Fruit fly (Drosophila melanogaster): ENCODE data around the gene Jon25Bii.

Jon25Bii gene

DNA sequence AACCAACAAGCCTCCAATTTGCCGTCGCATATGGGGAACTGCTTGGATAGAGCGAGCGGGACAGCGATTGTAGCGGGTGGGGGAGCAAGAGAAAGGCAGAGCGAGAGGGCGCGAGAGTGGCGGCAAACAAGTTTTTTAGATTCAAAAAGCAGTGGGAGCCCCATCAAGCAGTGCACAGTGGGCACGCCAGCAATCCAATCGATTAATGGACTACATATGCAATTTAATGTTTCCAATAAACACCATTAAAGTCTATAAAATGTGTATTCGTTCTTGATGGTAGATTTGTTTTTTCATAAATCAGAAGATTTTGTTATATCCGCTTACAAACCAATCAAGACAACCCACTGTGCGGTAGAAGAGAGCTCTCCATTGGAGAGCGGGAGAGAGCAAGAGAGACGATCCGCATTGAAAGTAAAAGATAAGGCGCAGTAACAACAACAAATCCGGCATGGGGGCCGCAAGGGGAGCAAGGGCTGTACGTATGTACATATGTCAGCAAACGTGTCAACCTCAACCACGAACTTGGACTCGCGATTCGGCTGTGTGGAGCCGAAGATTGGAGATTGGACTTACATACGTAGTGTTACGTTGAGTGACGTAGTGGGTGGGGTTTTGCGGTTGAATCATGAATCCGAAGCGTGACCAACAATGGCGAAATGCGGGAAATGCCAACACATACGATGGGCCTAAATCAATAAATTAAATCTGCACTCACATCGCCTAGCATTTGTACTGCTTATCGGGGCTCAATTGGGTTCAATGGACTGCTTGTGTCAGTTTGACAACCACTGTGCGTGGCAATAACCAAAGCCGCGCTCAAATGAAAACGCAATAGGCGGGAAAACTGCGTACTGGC, 44.7 kb upstream of the Jon25Bii start (continued):
- TF ChIP-seq H15 (GFP tag; IDR thresholded peaks at IDR 0.05) (peak; percentile 99), Sox102F (GFP tag; optimal IDR thresholded peaks at IDR 0.05) (peak; percentile 99), MTF-1 (GFP tag; optimal IDR thresholded peaks at IDR 0.05; ENCODE audit: borderline replicate concordance) (peak; percentile 98), vnd (GFP tag; IDR thresholded peaks at IDR 0.05; ENCODE audit: partially characterized antibody) (peak; percentile 73), ssp (GFP tag; IDR thresholded peaks at IDR 0.05) (peak; percentile 95), CG15696 (tag; optimal IDR thresholded peaks at IDR 0.05) (peak; percentile 97), CG4820 (GFP tag; optimal IDR thresholded peaks at IDR 0.05) (peak; percentile 98), CG12104 (GFP tag; optimal IDR thresholded peaks at IDR 0.05) (peak; percentile 98), stwl (tag; optimal IDR thresholded peaks at IDR 0.05) (peak; percentile 81), CG42726 (GFP tag; IDR thresholded peaks at IDR 0.05; ENCODE audit: partially characterized antibody) (peak; percentile 68; the same call in 1 of the 2 replicates), CG8281 (tag; optimal IDR thresholded peaks at IDR 0.05) (peak; percentile 92), run (tag; optimal IDR thresholded peaks at IDR 0.05) (peak; percentile 96), her (GFP tag; optimal IDR thresholded peaks at IDR 0.05) (peak; percentile 97), gfzf (GFP tag; optimal IDR thresholded peaks at IDR 0.05) (peak; percentile 35), en (GFP tag; optimal IDR thresholded peaks at IDR 0.05) (peak; percentile 99), emc (GFP tag; optimal IDR thresholded peaks at IDR 0.05) (peak; percentile 97), seq (GFP tag; IDR thresholded peaks at IDR 0.05) (peak; percentile 99), shn (GFP tag; optimal IDR thresholded peaks at IDR 0.05) (peak; percentile 100), Blimp-1 (GFP tag; optimal IDR thresholded peaks at IDR 0.05) (peak; percentile 98), Dll (GFP tag; IDR thresholded peaks at IDR 0.05; ENCODE audit: partially characterized antibody) (peak; percentile 59; the same call in 1 of the 4 replicates), Sry-δ (GFP tag; optimal IDR thresholded peaks at IDR 0.05) (peak; percentile 81), PHDP (tag; optimal IDR thresholded peaks at IDR 0.05) (peak; percentile 99), gro (GFP tag; optimal IDR thresholded peaks at IDR 0.05) (peak; percentile 99), crp (GFP tag; optimal IDR thresholded peaks at IDR 0.05) (peak; percentile 35 to 77), zen2 (GFP tag; IDR thresholded peaks at IDR 0.05; ENCODE audit: partially characterized antibody) (peak; percentile 43; the same call in 1 of the 3 replicates), Hr78 (GFP tag; optimal IDR thresholded peaks at IDR 0.05) (peak in 1 of 2 experiments; percentile 97), Tbp (GFP tag; optimal IDR thresholded peaks at IDR 0.05) (no peak), gt (GFP tag; IDR thresholded peaks at IDR 0.05) (peak; percentile 98), abd-A (tag; optimal IDR thresholded peaks at IDR 0.05) (peak; percentile 96), Lhr (GFP tag; optimal IDR thresholded peaks at IDR 0.05) (peak; percentile 97), Dbx (GFP tag; IDR thresholded peaks at IDR 0.05) (peak; percentile 99), eve (GFP tag; optimal IDR thresholded peaks at IDR 0.05) (peak; percentile 40 to 97), Xrp1 (GFP tag; IDR thresholded peaks at IDR 0.05) (peak; percentile 99), sima (GFP tag; optimal IDR thresholded peaks at IDR 0.05) (peak; percentile 97), Awh (GFP tag; IDR thresholded peaks at IDR 0.05) (peak; percentile 99), CG11504 (tag; optimal IDR thresholded peaks at IDR 0.05) (peak; percentile 98), aop (GFP tag; IDR thresholded peaks at IDR 0.05) (peak; percentile 96), slp2 (GFP tag; optimal IDR thresholded peaks at IDR 0.05) (peak; percentile 99), sc (optimal IDR thresholded peaks at IDR 0.05) (no peak), sc (GFP tag; optimal IDR thresholded peaks at IDR 0.05) (peak; percentile 99), MESR4 (GFP tag; optimal IDR thresholded peaks at IDR 0.05) (peak; percentile 85), CG1832 (GFP tag; optimal IDR thresholded peaks at IDR 0.05) (peak; percentile 95), tio (GFP tag; optimal IDR thresholded peaks at IDR 0.05) (peak; percentile 99), CG16815 (GFP tag; optimal IDR thresholded peaks at IDR 0.05) (peak; percentile 99), Rx (GFP tag; IDR thresholded peaks at IDR 0.05) (peak; percentile 99), corto (GFP tag; optimal IDR thresholded peaks at IDR 0.05) (peak; percentile 95), az2 (GFP tag; optimal IDR thresholded peaks at IDR 0.05) (peak; percentile 99), CG3847 (GFP tag; IDR thresholded peaks at IDR 0.05) (peak; percentile 99)

Data from whole organism, embryonic.